Worm (Caenorhabditis elegans) whole organism, midembryonic: ENCODE data around the gene F57G12.2.

Experiments used
- T22C8.4 ChIP-seq: fragments of 200-800 bp; sonication (Bioruptor generic); IDR thresholded peaks from 2 replicates; pipeline ENCODE4 v1.3.6; 2022; ENCODE audit warnings: missing genetic modification characterization, missing compliant biosample characterization
- cog-1 ChIP-seq: sonication (generic microtip); optimal IDR thresholded peaks from 2 replicates; lab custom pipeline; 2016; ENCODE audit warnings: missing genetic modification characterization, missing compliant biosample characterization
- flt-1 ChIP-seq: fragments of 200-800 bp; sonication (Bioruptor generic); IDR thresholded peaks from 2 replicates; pipeline ENCODE4 v1.3.6; 2022; ENCODE audit warnings: missing genetic modification characterization, missing compliant biosample characterization
- klf-2 ChIP-seq: fragments of 200-800 bp; sonication (Bioruptor generic); conservative IDR thresholded peaks from 2 replicates; pipeline ENCODE4 v1.3.6; 2022; ENCODE audit warnings: missing genetic modification reagents, missing genetic modification characterization, missing compliant biosample characterization
- ref-1 ChIP-seq: fragments of 200-800 bp; sonication (Bioruptor generic); conservative IDR thresholded peaks from 2 replicates; pipeline ENCODE4 v1.3.6; 2022; ENCODE audit warnings: missing genetic modification reagents, missing genetic modification characterization, missing compliant biosample characterization
- tab-1 ChIP-seq: fragments of 200-800 bp; sonication (Bioruptor generic); IDR thresholded peaks from 2 replicates; pipeline ENCODE4 v1.3.6; 2022; ENCODE audit warnings: missing genetic modification characterization, missing compliant biosample characterization
- ztf-23 ChIP-seq: fragments of 200-800 bp; sonication (Bioruptor generic); IDR thresholded peaks from 2 replicates; pipeline ENCODE4 v1.3.6; 2022; ENCODE audit warnings: missing genetic modification reagents, missing genetic modification characterization, missing compliant biosample characterization

DNA sequence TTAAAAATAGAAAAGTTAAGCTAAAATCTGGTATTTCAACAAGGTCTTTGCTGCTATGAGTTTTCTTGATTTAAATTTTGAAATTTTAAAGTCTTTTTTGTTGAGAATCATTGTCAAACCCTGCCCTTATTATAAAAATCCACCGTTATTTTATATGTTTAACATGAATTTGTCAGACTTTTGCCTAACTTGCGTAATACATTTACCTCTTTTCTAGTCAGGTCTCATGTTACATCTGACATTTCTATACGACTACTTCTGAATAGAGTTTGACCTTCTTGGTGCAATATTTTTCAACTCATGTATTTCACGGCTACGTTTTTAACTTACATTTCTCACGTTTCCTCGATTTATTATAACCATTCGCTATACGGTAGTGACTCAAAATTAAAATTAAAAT is 45.8 kb downstream of the F57G12.2 start, which contains the start of gene lgc-15:
- TF ChIP-seq ztf-23 (no peak), flt-1 (GFP tag; lab: Robert Waterston, UW) (no peak), T22C8.4 (no peak), ref-1 (GFP tag; lab: Robert Waterston, UW) (no peak), tab-1 (GFP tag; lab: Robert Waterston, UW) (no peak), cog-1 (tag; lab: Kevin White, UChicago) (no peak), klf-2 (no peak)
